Fruit fly (Drosophila melanogaster) whole organism, embryonic: ENCODE measurements around the gene Tfb4.

Experiments
- B-H2 ChIP-seq: fragments of 200-800 bp; sonication (Bioruptor generic); optimal IDR thresholded peaks from 2 replicates; lab custom pipeline; 2018; ENCODE audit warnings: missing biosample characterization, mild to moderate bottlenecking, missing genetic modification characterization
- Bgb ChIP-seq: fragments of 200-800 bp; sonication (Bioruptor generic); IDR thresholded peaks from 2 replicates; pipeline ENCODE4 v1.3.6; 2022; ENCODE audit warnings: missing biosample characterization, missing genetic modification characterization; ENCODE audit not compliant: partially characterized antibody
- CG11456 ChIP-seq: fragments of 200-800 bp; sonication (Bioruptor generic); IDR thresholded peaks from 3 replicates; pipeline ENCODE4 v1.3.6; 2022; ENCODE audit warnings: missing biosample characterization, missing genetic modification characterization
- CG11560 ChIP-seq: fragments of 200-800 bp; sonication (Bioruptor generic); IDR thresholded peaks from 3 replicates; pipeline ENCODE4 v1.3.6; 2022; ENCODE audit warnings: missing biosample characterization, missing genetic modification characterization
- CG12071 ChIP-seq: fragments of 200-800 bp; sonication (Bioruptor generic); optimal IDR thresholded peaks from 3 replicates; lab custom pipeline; 2018; ENCODE audit warnings: missing biosample characterization, mild to moderate bottlenecking, missing genetic modification characterization
- CG1233 ChIP-seq: fragments of 200-800 bp; sonication (Bioruptor generic); optimal IDR thresholded peaks from 4 replicates; lab custom pipeline; 2018; ENCODE audit warnings: missing biosample characterization, mild to moderate bottlenecking, missing genetic modification characterization
- CG13296 ChIP-seq: fragments of 200-800 bp; sonication (Bioruptor generic); optimal IDR thresholded peaks from 3 replicates; lab custom pipeline; 2018; ENCODE audit warnings: missing biosample characterization, mild to moderate bottlenecking, missing genetic modification characterization
- CG14710 ChIP-seq: fragments of 200-800 bp; sonication (Bioruptor generic); optimal IDR thresholded peaks from 3 replicates; lab custom pipeline; 2019; ENCODE audit warnings: missing biosample characterization, mild to moderate bottlenecking, missing genetic modification characterization, moderate library complexity
- CG16779 ChIP-seq: fragments of 200-800 bp; sonication (Bioruptor generic); IDR thresholded peaks from 2 replicates; pipeline ENCODE4 v1.3.6; 2022; ENCODE audit warnings: missing biosample characterization, missing genetic modification characterization
- CG16813 ChIP-seq: fragments of 200-800 bp; sonication (Bioruptor generic); IDR thresholded peaks from 3 replicates; pipeline ENCODE4 v1.3.6; 2022; ENCODE audit warnings: missing biosample characterization, missing genetic modification characterization; ENCODE audit not compliant: partially characterized antibody
- CG1792 ChIP-seq: fragments of 200-800 bp; sonication (Bioruptor generic); optimal IDR thresholded peaks from 2 replicates; lab custom pipeline; 2016; ENCODE audit warnings: missing biosample characterization, missing genetic modification characterization
- CG2678 ChIP-seq: fragments of 200-800 bp; sonication (Bioruptor generic); optimal IDR thresholded peaks from 3 replicates; lab custom pipeline; 2019; ENCODE audit warnings: missing biosample characterization, mild to moderate bottlenecking, missing genetic modification characterization, moderate library complexity
- CG3407 ChIP-seq: fragments of 200-800 bp; sonication (Bioruptor generic); optimal IDR thresholded peaks from 2 replicates; lab custom pipeline; 2018; ENCODE audit warnings: missing biosample characterization, mild to moderate bottlenecking, missing genetic modification characterization
- CG34422 ChIP-seq: fragments of 200-800 bp; sonication (Bioruptor generic); IDR thresholded peaks from 3 replicates; pipeline ENCODE4 v1.3.6; 2022; ENCODE audit warnings: missing biosample characterization, missing genetic modification characterization
- CG5953 ChIP-seq: fragments of 200-800 bp; sonication (Bioruptor generic); IDR thresholded peaks from 2 replicates; pipeline ENCODE4 v1.3.6; 2022; ENCODE audit warnings: missing biosample characterization, missing genetic modification characterization
- CG6765 ChIP-seq: fragments of 200-800 bp; sonication (Bioruptor generic); optimal IDR thresholded peaks from 3 replicates; lab custom pipeline; 2017; ENCODE audit warnings: missing biosample characterization, mild to moderate bottlenecking, missing genetic modification characterization
- CG7745 ChIP-seq: fragments of 200-800 bp; sonication (Bioruptor generic); optimal IDR thresholded peaks from 2 replicates; lab custom pipeline; 2018; ENCODE audit warnings: missing biosample characterization, mild to moderate bottlenecking, missing genetic modification characterization, moderate library complexity
- CG8281 ChIP-seq: fragments of 200-800 bp; sonication (Bioruptor generic); optimal IDR thresholded peaks from 2 replicates; lab custom pipeline; 2018; ENCODE audit warnings: missing biosample characterization, mild to moderate bottlenecking, missing genetic modification characterization, moderate library complexity
- CoRest ChIP-seq: fragments of 200-800 bp; sonication (Bioruptor generic); optimal IDR thresholded peaks from 3 replicates; lab custom pipeline; 2018; ENCODE audit warnings: missing biosample characterization, mild to moderate bottlenecking, missing genetic modification characterization, moderate library complexity
- Dad ChIP-seq: fragments of 200-800 bp; sonication (Bioruptor generic); optimal IDR thresholded peaks from 3 replicates; lab custom pipeline; 2016; ENCODE audit warnings: missing biosample characterization, missing genetic modification characterization
- HLHmδ ChIP-seq: fragments of 200-800 bp; sonication (Bioruptor generic); optimal IDR thresholded peaks from 2 replicates; lab custom pipeline; 2018; ENCODE audit warnings: missing biosample characterization, mild to moderate bottlenecking, missing genetic modification characterization, moderate library complexity
- Hey ChIP-seq: fragments of 200-800 bp; sonication (Bioruptor generic); optimal IDR thresholded peaks from 3 replicates; lab custom pipeline; 2018; ENCODE audit warnings: missing biosample characterization, mild to moderate bottlenecking, missing genetic modification characterization
- Hsf ChIP-seq: fragments of 200-800 bp; sonication (Bioruptor generic); optimal IDR thresholded peaks from 3 replicates; lab custom pipeline; 2016; ENCODE audit warnings: missing biosample characterization, missing genetic modification characterization
- Tbp ChIP-seq: fragments of >200 bp; optimal IDR thresholded peaks from 2 replicates; lab custom pipeline; 2018; ENCODE audit warnings: missing biosample characterization, missing genetic modification characterization
- Xrp1 ChIP-seq: fragments of 200-800 bp; sonication (Bioruptor generic); IDR thresholded peaks from 2 replicates; pipeline ENCODE4 v1.3.6; 2022; ENCODE audit warnings: missing biosample characterization, missing genetic modification characterization
- aop ChIP-seq: fragments of 200-800 bp; sonication (Bioruptor generic); IDR thresholded peaks from 2 replicates; pipeline ENCODE4 v1.3.6; 2022; ENCODE audit warnings: missing biosample characterization, missing genetic modification characterization
- ase ChIP-seq: fragments of 200-800 bp; sonication (Bioruptor generic); IDR thresholded peaks from 3 replicates; pipeline ENCODE4 v1.3.6; 2022; ENCODE audit warnings: missing biosample characterization, missing genetic modification characterization
- chif ChIP-seq, 2 experiments: fragments of 200-800 bp; sonication (Bioruptor generic); optimal IDR thresholded peaks; 3 replicates each; lab custom pipeline; 2016; ENCODE audit warnings: missing biosample characterization in 2 of 2, missing genetic modification characterization in 2 of 2
- corto ChIP-seq: fragments of 200-800 bp; sonication (Bioruptor generic); optimal IDR thresholded peaks from 2 replicates; lab custom pipeline; 2016; ENCODE audit warnings: missing biosample characterization, mild to moderate bottlenecking, missing genetic modification characterization, moderate library complexity
- en ChIP-seq: fragments of 200-800 bp; sonication (Bioruptor generic); optimal IDR thresholded peaks from 2 replicates; lab custom pipeline; 2016; ENCODE audit warnings: missing biosample characterization, missing genetic modification characterization
- exex ChIP-seq: fragments of 200-800 bp; sonication (Bioruptor generic); optimal IDR thresholded peaks from 4 replicates; lab custom pipeline; 2018; ENCODE audit warnings: missing biosample characterization, mild to moderate bottlenecking, missing genetic modification characterization, moderate library complexity
- eyg ChIP-seq: fragments of 200-800 bp; sonication (Bioruptor generic); optimal IDR thresholded peaks from 3 replicates; lab custom pipeline; 2016; ENCODE audit warnings: missing biosample characterization, missing genetic modification characterization
- h ChIP-seq: fragments of >200 bp; optimal IDR thresholded peaks from 2 replicates; lab custom pipeline; 2017
- ham ChIP-seq: fragments of 200-800 bp; sonication (Bioruptor generic); IDR thresholded peaks from 2 replicates; pipeline ENCODE4 v1.3.6; 2022; ENCODE audit warnings: missing biosample characterization, missing genetic modification characterization
- insv ChIP-seq, 2 experiments: fragments of 200-800 bp; sonication (Bioruptor generic); optimal IDR thresholded peaks; 3 replicates each; lab custom pipeline; 2016 to 2018; ENCODE audit warnings: missing biosample characterization in 2 of 2, missing genetic modification characterization in 2 of 2
- nerfin-2 ChIP-seq: fragments of 200-800 bp; sonication (Bioruptor generic); IDR thresholded peaks from 2 replicates; pipeline ENCODE4 v1.3.6; 2022; ENCODE audit warnings: missing biosample characterization, missing genetic modification characterization; ENCODE audit not compliant: partially characterized antibody
- onecut ChIP-seq: fragments of 200-800 bp; sonication (Bioruptor generic); IDR thresholded peaks from 2 replicates; pipeline ENCODE4 v1.3.6; 2022; ENCODE audit warnings: missing biosample characterization, missing genetic modification characterization
- otp ChIP-seq: fragments of 200-800 bp; sonication (Bioruptor generic); IDR thresholded peaks from 3 replicates; pipeline ENCODE4, ENCODE4 v1.3.6; 2022; ENCODE audit warnings: missing biosample characterization, missing genetic modification characterization
- pho ChIP-seq: fragments of 200-800 bp; sonication (Bioruptor generic); optimal IDR thresholded peaks from 2 replicates; lab custom pipeline; 2016; ENCODE audit warnings: missing biosample characterization, missing genetic modification characterization
- psq ChIP-seq: fragments of 200-800 bp; sonication (Bioruptor generic); optimal IDR thresholded peaks from 2 replicates; lab custom pipeline; 2017; ENCODE audit warnings: missing biosample characterization, missing genetic modification characterization
- schlank ChIP-seq: fragments of 200-800 bp; sonication (Bioruptor generic); optimal IDR thresholded peaks from 2 replicates; lab custom pipeline; 2018; ENCODE audit warnings: missing biosample characterization, mild to moderate bottlenecking, missing genetic modification characterization
- sens ChIP-seq: fragments of 200-800 bp; sonication (Bioruptor generic); peaks from one replicate; lab custom pipeline; 2016; ENCODE audit warnings: missing biosample characterization, missing genetic modification characterization
- slbo ChIP-seq: fragments of 200-800 bp; sonication (Bioruptor generic); IDR thresholded peaks from 2 replicates; pipeline ENCODE4 v1.3.6; 2022; ENCODE audit warnings: missing biosample characterization, missing genetic modification characterization
- stc ChIP-seq: fragments of 200-800 bp; sonication (Bioruptor generic); IDR thresholded peaks from 2 replicates; pipeline ENCODE4 v1.3.6; 2022; ENCODE audit warnings: missing biosample characterization, missing genetic modification characterization
- sug ChIP-seq: fragments of 200-800 bp; optimal IDR thresholded peaks from 2 replicates; lab custom pipeline; 2019; ENCODE audit warnings: missing biosample characterization, mild to moderate bottlenecking, missing genetic modification characterization, moderate library complexity
- tap ChIP-seq: fragments of 200-800 bp; optimal IDR thresholded peaks from 3 replicates; lab custom pipeline; 2019; ENCODE audit warnings: missing biosample characterization, mild to moderate bottlenecking, missing genetic modification characterization, moderate library complexity
- tgo ChIP-seq: fragments of 200-800 bp; sonication (Bioruptor generic); IDR thresholded peaks from 3 replicates; pipeline ENCODE4 v1.3.6; 2022; ENCODE audit warnings: missing biosample characterization, missing genetic modification characterization
- zen ChIP-seq: fragments of 200-800 bp; sonication (Bioruptor generic); optimal IDR thresholded peaks from 3 replicates; lab custom pipeline; 2018; ENCODE audit warnings: missing biosample characterization, mild to moderate bottlenecking, missing genetic modification characterization, moderate library complexity
- zf30C ChIP-seq: fragments of 200-800 bp; sonication (Bioruptor generic); optimal IDR thresholded peaks from 3 replicates; lab custom pipeline; 2018; ENCODE audit warnings: missing biosample characterization, mild to moderate bottlenecking, missing genetic modification characterization

The Tfb4 gene

dm6 chr2L:1128932-1129887, 21.3 kb downstream of the Tfb4 start, which contains the start of the genes Pino and TBC1D23 (continued):
- TF ChIP-seq CG8281 (peak; percentile 38), HLHmδ (GFP tag; lab: Kevin White, UChicago) (no peak), insv (GFP tag; optimal IDR thresholded peaks at IDR 0.05; lab: Kevin White, UChicago) (peak in 1 of 2 experiments; percentile 8), tgo (GFP tag; lab: Robert Waterston, UW) (peak; percentile 71), pho (peak; percentile 63), CG11456 (GFP tag; lab: Robert Waterston, UW) (peak; percentile 75; the same call in 2 of the 3 replicates), slbo (GFP tag; lab: Robert Waterston, UW) (peak; percentile 86), stc (GFP tag; lab: Robert Waterston, UW) (peak; percentile 21; the same call in 1 of the 2 replicates), otp (GFP tag; lab: Robert Waterston, UW) (no peak), CG16779 (GFP tag; lab: Robert Waterston, UW) (no peak), CG34422 (GFP tag; lab: Robert Waterston, UW) (peak; percentile 37; the same call in 2 of the 3 replicates), CG3407 (GFP tag; lab: Kevin White, UChicago) (peak; percentile 2), Dad (GFP tag; lab: Kevin White, UChicago) (no peak), CG12071 (GFP tag; lab: Kevin White, UChicago) (no peak), B-H2 (GFP tag; lab: Kevin White, UChicago) (peak; percentile 57), ham (GFP tag; lab: Robert Waterston, UW) (no peak), ase (GFP tag; lab: Robert Waterston, UW) (no peak), eyg (GFP tag; lab: Kevin White, UChicago) (no peak), CG14710 (tag; lab: Kevin White, UChicago) (peak; percentile 76), aop (no peak), CG6765 (no peak), zen (tag; lab: Kevin White, UChicago) (peak; percentile 61), psq (GFP tag; lab: Kevin White, UChicago) (peak; percentile 45), CG1792 (GFP tag; lab: Kevin White, UChicago) (no peak), Hey (tag; lab: Kevin White, UChicago) (no peak), CG16813 (GFP tag; lab: Robert Waterston, UW) (peak; percentile 73; the same call in 2 of the 3 replicates), CoRest (tag; lab: Kevin White, UChicago) (peak; percentile 88), sug (tag; lab: Kevin White, UChicago) (peak; percentile 83), CG1233 (GFP tag; lab: Kevin White, UChicago) (peak; percentile 53), Hsf (GFP tag; lab: Kevin White, UChicago) (peak; percentile 36), sens (GFP tag; lab: Kevin White, UChicago) (peak; percentile 86), zf30C (GFP tag; lab: Kevin White, UChicago) (no peak), Xrp1 (GFP tag; lab: Robert Waterston, UW) (peak; percentile 75), tap (tag; lab: Kevin White, UChicago) (peak; percentile 33), CG7745 (tag; lab: Kevin White, UChicago) (no peak), exex (no peak), CG13296 (no peak), en (GFP tag; lab: Kevin White, UChicago) (no peak), Bgb (GFP tag; lab: Robert Waterston, UW) (peak; percentile 46), corto (GFP tag; lab: Kevin White, UChicago) (peak; percentile 32), nerfin-2 (GFP tag; lab: Robert Waterston, UW) (peak; percentile 45; the same call in 1 of the 2 replicates), CG2678 (tag; lab: Kevin White, UChicago) (peak; percentile 78), CG5953 (no peak), onecut (GFP tag; lab: Robert Waterston, UW) (peak; percentile 33; the same call in 1 of the 2 replicates), schlank (tag; lab: Kevin White, UChicago) (no peak), CG11560 (peak; percentile 91), h (lab: Kevin White, UChicago) (no peak), chif (GFP tag; optimal IDR thresholded peaks at IDR 0.05; lab: Kevin White, UChicago) (peak in 1 of 2 experiments; percentile 45), Tbp (GFP tag; lab: Kevin White, UChicago) (no peak)
